Fruit fly (Drosophila melanogaster): Measurements from ENCODE around the gene Oatp74D.

DNA sequence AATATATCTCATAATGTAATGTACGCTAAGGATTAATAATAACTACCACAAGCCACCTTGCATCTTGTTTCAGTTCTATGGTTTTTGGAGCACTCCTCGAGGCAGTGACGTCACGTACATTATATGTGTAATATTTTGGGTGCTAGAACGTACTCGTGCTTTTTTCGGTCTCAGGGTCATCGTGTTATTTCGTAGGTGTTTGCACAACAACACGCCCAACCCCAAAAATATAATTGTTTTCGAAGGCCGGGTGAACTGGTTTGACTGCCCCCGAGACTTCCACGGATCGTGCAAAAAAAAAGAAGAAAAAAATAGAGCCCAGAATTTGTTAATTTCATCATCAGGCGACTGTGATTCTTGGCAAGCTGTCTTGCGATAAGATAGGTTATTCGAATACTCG, 10.4 kb upstream of the Oatp74D start:
- TF ChIP-seq Pif1A (GFP tag; optimal IDR thresholded peaks at IDR 0.05) (no peak), Pif1B (GFP tag; optimal IDR thresholded peaks at IDR 0.05) (no peak), EcR (GFP tag; optimal IDR thresholded peaks at IDR 0.05) (no peak), CG14655 (GFP tag; optimal IDR thresholded peaks at IDR 0.05) (no peak), rn (GFP tag; IDR thresholded peaks at IDR 0.05) (no peak), CG9948 (tag; optimal IDR thresholded peaks at IDR 0.05) (no peak), CG15710 (tag; optimal IDR thresholded peaks at IDR 0.05) (no peak), CG12605 (GFP tag; IDR thresholded peaks at IDR 0.05) (no peak), fd96Ca (GFP tag; IDR thresholded peaks at IDR 0.05) (no peak), CG34367 (tag; optimal IDR thresholded peaks at IDR 0.05) (no peak), CG8159 (tag; optimal IDR thresholded peaks at IDR 0.05) (no peak), CG17806 (tag; optimal IDR thresholded peaks at IDR 0.05) (no peak), CG8301 (tag; optimal IDR thresholded peaks at IDR 0.05) (no peak)
